Worm (Caenorhabditis elegans): ENCODE measurements around the gene str-23.

DNA sequence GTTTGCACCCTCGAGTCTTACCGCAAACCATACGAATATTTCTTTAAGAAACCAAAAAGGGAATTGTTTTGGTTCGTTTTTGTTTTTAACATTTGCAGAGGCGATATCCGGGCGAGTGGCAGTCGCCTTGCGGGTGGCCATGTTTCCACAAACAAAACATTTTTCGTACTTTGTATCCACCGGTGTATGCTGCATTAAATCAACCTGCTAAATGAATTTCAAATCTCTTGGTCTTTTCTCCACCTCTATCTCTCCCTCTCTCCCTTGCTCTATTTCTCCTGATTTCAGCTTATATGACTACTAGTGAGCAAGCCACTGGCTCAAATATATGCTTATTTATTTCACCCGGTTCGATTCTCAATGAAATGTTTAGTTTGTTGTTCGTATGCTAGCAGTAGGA lies 32.5 kb downstream of the str-23 start, which contains the start of gene nhr-52:
- TF ChIP-seq tbx-11 (GFP tag; IDR thresholded peaks at IDR 0.05) (no peak), ama-1 (optimal IDR thresholded peaks at IDR 0.05) (no peak), pes-1 (GFP tag; IDR thresholded peaks at IDR 0.05) (no peak), tbx-37 (GFP tag; conservative IDR thresholded peaks at IDR 0.05) (no peak), tra-4 (tag; optimal IDR thresholded peaks at IDR 0.05) (no peak), ets-7 (tag; optimal IDR thresholded peaks at IDR 0.05) (no peak), hnd-1 (tag; optimal IDR thresholded peaks at IDR 0.05) (no peak), hmg-4 (GFP tag; optimal IDR thresholded peaks at IDR 0.05) (no peak), sea-1 (GFP tag; conservative IDR thresholded peaks at IDR 0.05) (no peak), B0310.2 (tag; optimal IDR thresholded peaks at IDR 0.05) (no peak)

Data from whole organism, early embryonic.